Worm (Caenorhabditis elegans): ENCODE results near the gene lact-8.

- TF ChIP-seq let-526 (GFP tag; IDR thresholded peaks at IDR 0.05) (no peak), Y53F4B.3 (GFP tag; IDR thresholded peaks at IDR 0.05) (no peak), F49E8.2 (tag; optimal IDR thresholded peaks at IDR 0.05; ENCODE audit: insufficient read depth) (no peak), ztf-18 (tag; optimal IDR thresholded peaks at IDR 0.05) (no peak), lir-1 (GFP tag; conservative IDR thresholded peaks at IDR 0.05) (no peak), somi-1 (GFP tag; optimal IDR thresholded peaks at IDR 0.05) (no peak)
Measured at ce11 chrV:11134296-11134695, 40.9 kb upstream of the lact-8 start, which contains the start of gene glb-3.
